Worm (Caenorhabditis elegans): ENCODE measurements around the gene C50F7.6.

DNA sequence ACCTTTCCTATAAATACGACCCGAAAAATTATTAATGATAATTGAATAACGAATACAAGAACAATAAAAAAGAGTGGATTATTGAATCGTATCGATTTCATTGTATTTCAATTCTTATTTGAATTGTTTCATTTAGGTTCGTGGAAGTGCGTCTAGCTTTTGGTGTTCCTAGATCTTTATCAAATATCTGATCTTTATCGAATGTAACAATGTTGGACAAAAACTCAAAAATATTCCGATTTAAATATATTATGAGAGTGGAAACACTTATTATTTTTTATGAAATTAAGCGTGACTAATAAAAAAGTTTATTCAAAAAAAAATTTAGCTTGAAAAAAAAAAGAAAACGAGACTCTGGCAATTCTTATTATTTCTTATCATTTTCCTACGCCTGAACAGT, 9.0 kb upstream of the C50F7.6 start, which contains the start of the genes C50F7.9 and C50F7.3:
- TF ChIP-seq tbx-2 (tag; optimal IDR thresholded peaks at IDR 0.05), result no peak
- no peak for TF ChIP-seq C08G9.2 (tag; optimal IDR thresholded peaks at IDR 0.05)
- TF ChIP-seq unc-42 (tag; optimal IDR thresholded peaks at IDR 0.05), result no peak
- no peak for TF ChIP-seq ama-1 (optimal IDR thresholded peaks at IDR 0.05)
- TF ChIP-seq eyg-1 (tag; optimal IDR thresholded peaks at IDR 0.05), result no peak
- no peak for TF ChIP-seq odd-2 (tag; optimal IDR thresholded peaks at IDR 0.05)
- TF ChIP-seq ceh-14 (tag; optimal IDR thresholded peaks at IDR 0.05), result no peak
- TF ChIP-seq ceh-18 (tag; optimal IDR thresholded peaks at IDR 0.05), result no peak

Data from whole organism, late embryonic.